Fruit fly (Drosophila melanogaster): ENCODE measurements around the gene Arpc3B.

- no peak for TF ChIP-seq Pif1B (GFP tag; optimal IDR thresholded peaks at IDR 0.05)
- TF ChIP-seq CG14655 (GFP tag; optimal IDR thresholded peaks at IDR 0.05), result peak; percentile 10
- TF ChIP-seq CG10348 (GFP tag; IDR thresholded peaks at IDR 0.05), result no peak
- no peak for TF ChIP-seq fd96Ca (GFP tag; IDR thresholded peaks at IDR 0.05)
- TF ChIP-seq CG34367 (tag; optimal IDR thresholded peaks at IDR 0.05), result no peak
- no peak for TF ChIP-seq CG9948 (tag; optimal IDR thresholded peaks at IDR 0.05)
- no peak for TF ChIP-seq CG32121 (GFP tag; IDR thresholded peaks at IDR 0.05)
- TF ChIP-seq rn (GFP tag; IDR thresholded peaks at IDR 0.05), result no peak
- TF ChIP-seq CG4496 (GFP tag; IDR thresholded peaks at IDR 0.05), result no peak
- no peak for TF ChIP-seq CG13204 (GFP tag; optimal IDR thresholded peaks at IDR 0.05)
- no peak for TF ChIP-seq EcR (GFP tag; optimal IDR thresholded peaks at IDR 0.05)
- TF ChIP-seq CG8301 (tag; optimal IDR thresholded peaks at IDR 0.05), result no peak
These were observed 27.3 kb downstream of the Arpc3B start, which contains the start of gene CG4949 for dm6 chrX:17078139-17078977.

Data from whole organism, pupa.